Fruit fly (Drosophila melanogaster) whole organism, wandering third instar larva: ENCODE results near the gene PolD2.

Experiments
- Abd-B ChIP-seq: fragments of >200 bp; optimal IDR thresholded peaks from 2 replicates; lab custom pipeline; 2017; ENCODE audit warnings: missing biosample characterization, missing genetic modification characterization
- CG32264 ChIP-seq: fragments of 200-800 bp; sonication (Bioruptor generic); optimal IDR thresholded peaks from 2 replicates; lab custom pipeline; 2016; ENCODE audit warnings: missing biosample characterization, missing genetic modification characterization
- CG9705 ChIP-seq: fragments of 200-800 bp; sonication (Bioruptor generic); optimal IDR thresholded peaks from 2 replicates; lab custom pipeline; 2018; ENCODE audit warnings: missing biosample characterization, mild to moderate bottlenecking, missing genetic modification characterization
- CrebA ChIP-seq: fragments of 200-800 bp; sonication (Bioruptor generic); optimal IDR thresholded peaks from 2 replicates; lab custom pipeline; 2016; ENCODE audit warnings: missing biosample characterization, mild to moderate bottlenecking, missing genetic modification characterization, borderline replicate concordance
- Dfd ChIP-seq: fragments of >200 bp; optimal IDR thresholded peaks from 2 replicates; lab custom pipeline; 2017; ENCODE audit warnings: missing biosample characterization, missing genetic modification characterization
- Dif ChIP-seq: fragments of 200-275, 200-300 bp; sonication (Bioruptor generic); optimal IDR thresholded peaks from 2 replicates; lab custom pipeline; 2018; ENCODE audit warnings: missing biosample characterization, missing genetic modification characterization; ENCODE audit not compliant: partially characterized antibody
- GATAd ChIP-seq: sonication (Bioruptor generic); optimal IDR thresholded peaks from 2 replicates; lab custom pipeline; 2016; ENCODE audit warnings: missing biosample characterization, missing genetic modification characterization
- HLH106 ChIP-seq: fragments of 200-800 bp; optimal IDR thresholded peaks from 3 replicates; lab custom pipeline; 2019; ENCODE audit warnings: missing biosample characterization, mild to moderate bottlenecking, missing genetic modification characterization, moderate library complexity
- Hnf4 ChIP-seq: fragments of 200-800 bp; sonication (Bioruptor generic); optimal IDR thresholded peaks from 2 replicates; lab custom pipeline; 2016; ENCODE audit warnings: missing biosample characterization, mild to moderate bottlenecking, missing genetic modification characterization
- Hr78 ChIP-seq: fragments of >200 bp; optimal IDR thresholded peaks from 2 replicates; lab custom pipeline; 2017; ENCODE audit warnings: missing biosample characterization, missing genetic modification characterization
- Hr83 ChIP-seq: fragments of 200-300 bp; sonication (Bioruptor generic); optimal IDR thresholded peaks from 2 replicates; lab custom pipeline; 2016; ENCODE audit warnings: missing biosample characterization, mild to moderate bottlenecking, missing genetic modification characterization, moderate library complexity; ENCODE audit not compliant: poor library complexity, severe bottlenecking
- Jra ChIP-seq: sonication (Bioruptor generic); optimal IDR thresholded peaks from 2 replicates; lab custom pipeline; 2016; ENCODE audit warnings: missing biosample characterization, missing genetic modification characterization
- Mio ChIP-seq: sonication (Bioruptor generic); optimal IDR thresholded peaks from 2 replicates; lab custom pipeline; 2016; ENCODE audit warnings: missing biosample characterization, missing genetic modification characterization
- Myc ChIP-seq: fragments of >200 bp; optimal IDR thresholded peaks from 2 replicates; lab custom pipeline; 2017
- N ChIP-seq: fragments of >200 bp; optimal IDR thresholded peaks from 2 replicates; lab custom pipeline; 2018; ENCODE audit warnings: missing biosample characterization, missing external identifiers, missing genetic modification characterization
- OdsH ChIP-seq: fragments of 200-800 bp; sonication (Bioruptor generic); optimal IDR thresholded peaks from 2 replicates; lab custom pipeline; 2016; ENCODE audit warnings: missing biosample characterization, mild to moderate bottlenecking, missing genetic modification characterization
- Rel ChIP-seq, 2 experiments: fragments of 200-800 bp; sonication (Bioruptor generic) in 1 of 2; optimal IDR thresholded peaks; 2 replicates in 1 of 2; 3 replicates in 1 of 2; lab custom pipeline; 2016 to 2019; ENCODE audit warnings: mild to moderate bottlenecking in 2 of 2, missing biosample characterization in 2 of 2, missing genetic modification characterization in 2 of 2, moderate library complexity in 1 of 2
- Sp1 ChIP-seq: fragments of 200-800 bp; sonication (Bioruptor generic); optimal IDR thresholded peaks from 3 replicates; lab custom pipeline; 2019; ENCODE audit warnings: missing biosample characterization, mild to moderate bottlenecking, missing genetic modification characterization, moderate library complexity
- Vsx2 ChIP-seq: fragments of 200-300, 225-300 bp; sonication (Bioruptor generic); optimal IDR thresholded peaks from 2 replicates; lab custom pipeline; 2018; ENCODE audit warnings: missing biosample characterization, missing genetic modification characterization; ENCODE audit not compliant: partially characterized antibody
- br ChIP-seq: fragments of 200-800 bp; sonication (Bioruptor generic); optimal IDR thresholded peaks from 2 replicates; lab custom pipeline; 2016; ENCODE audit warnings: missing biosample characterization, missing genetic modification characterization
- brk ChIP-seq: fragments of 200-800 bp; sonication (Bioruptor generic); optimal IDR thresholded peaks from 2 replicates; lab custom pipeline; 2016; ENCODE audit warnings: missing biosample characterization, mild to moderate bottlenecking, missing genetic modification characterization
- dl ChIP-seq, 2 experiments: fragments of 175-275, 200-275 bp in 1 of 2; fragments of 200-275 bp in 1 of 2; sonication (Bioruptor generic); optimal IDR thresholded peaks; lab custom pipeline; 2018; ENCODE audit warnings: mild to moderate bottlenecking in 2 of 2, missing biosample characterization in 2 of 2, missing genetic modification characterization in 2 of 2, moderate library complexity in 2 of 2; ENCODE audit not compliant: partially characterized antibody in 2 of 2, insufficient read depth in 1 of 2
- dmrt93B ChIP-seq: fragments of 200-800 bp; sonication (Bioruptor generic); optimal IDR thresholded peaks from 2 replicates; lab custom pipeline; 2018; ENCODE audit warnings: missing biosample characterization, mild to moderate bottlenecking, missing genetic modification characterization
- dsf ChIP-seq: sonication (Bioruptor generic); optimal IDR thresholded peaks from 2 replicates; lab custom pipeline; 2016; ENCODE audit warnings: missing biosample characterization, missing genetic modification characterization, borderline replicate concordance
- ey ChIP-seq: fragments of 200-800 bp; sonication (Bioruptor generic); optimal IDR thresholded peaks from 2 replicates; lab custom pipeline; 2016; ENCODE audit warnings: missing biosample characterization, missing genetic modification characterization
- foxo ChIP-seq, 2 experiments: fragments of 200-800 bp; sonication (Bioruptor generic); optimal IDR thresholded peaks; 2 replicates in 1 of 2; 3 replicates in 1 of 2; lab custom pipeline; 2016 to 2017; ENCODE audit warnings: missing biosample characterization in 2 of 2, missing genetic modification characterization in 2 of 2
- fru ChIP-seq: fragments of 200-800 bp; sonication (Bioruptor generic); optimal IDR thresholded peaks from 3 replicates; lab custom pipeline; 2016; ENCODE audit warnings: missing biosample characterization, mild to moderate bottlenecking, missing genetic modification characterization
- h ChIP-seq: fragments of 200-800 bp; sonication (Bioruptor generic); optimal IDR thresholded peaks from 3 replicates; lab custom pipeline; 2016; ENCODE audit warnings: missing biosample characterization, mild to moderate bottlenecking, missing genetic modification characterization
- jim ChIP-seq: fragments of 175-275, 200-325 bp; sonication (Bioruptor generic); optimal IDR thresholded peaks from 2 replicates; lab custom pipeline; 2016; ENCODE audit warnings: missing biosample characterization, mild to moderate bottlenecking, missing genetic modification characterization
- lola ChIP-seq: fragments of >200 bp; optimal IDR thresholded peaks from 2 replicates; lab custom pipeline; 2017; ENCODE audit warnings: missing biosample characterization, missing genetic modification characterization
- pan ChIP-seq: fragments of >200 bp; optimal IDR thresholded peaks from 2 replicates; lab custom pipeline; 2017
- psq ChIP-seq: fragments of 200-800 bp; sonication (Bioruptor generic); optimal IDR thresholded peaks from 3 replicates; lab custom pipeline; 2017; ENCODE audit warnings: missing biosample characterization, mild to moderate bottlenecking, missing genetic modification characterization, moderate library complexity
- rgr ChIP-seq: fragments of 200-800 bp; sonication (Bioruptor generic); optimal IDR thresholded peaks from 3 replicates; lab custom pipeline; 2016; ENCODE audit warnings: missing biosample characterization, mild to moderate bottlenecking, missing genetic modification characterization
- sage ChIP-seq: fragments of 200-800 bp; sonication (Bioruptor generic); optimal IDR thresholded peaks from 2 replicates; lab custom pipeline; 2016; ENCODE audit warnings: missing biosample characterization, mild to moderate bottlenecking, missing genetic modification characterization
- sv ChIP-seq: fragments of 200-800 bp; sonication (Bioruptor generic); optimal IDR thresholded peaks from 3 replicates; lab custom pipeline; 2016; ENCODE audit warnings: missing biosample characterization, missing genetic modification characterization
- tai ChIP-seq: sonication (Bioruptor generic); optimal IDR thresholded peaks from 2 replicates; lab custom pipeline; 2016; ENCODE audit warnings: missing biosample characterization, missing genetic modification characterization
- usp ChIP-seq: fragments of >200 bp; optimal IDR thresholded peaks from 2 replicates; lab custom pipeline; 2017; ENCODE audit warnings: missing biosample characterization, missing genetic modification characterization
- woc ChIP-seq: sonication (Bioruptor generic); optimal IDR thresholded peaks from 2 replicates; lab custom pipeline; 2016; ENCODE audit warnings: missing biosample characterization, mild to moderate bottlenecking, missing genetic modification characterization

PolD2 gene

DNA sequence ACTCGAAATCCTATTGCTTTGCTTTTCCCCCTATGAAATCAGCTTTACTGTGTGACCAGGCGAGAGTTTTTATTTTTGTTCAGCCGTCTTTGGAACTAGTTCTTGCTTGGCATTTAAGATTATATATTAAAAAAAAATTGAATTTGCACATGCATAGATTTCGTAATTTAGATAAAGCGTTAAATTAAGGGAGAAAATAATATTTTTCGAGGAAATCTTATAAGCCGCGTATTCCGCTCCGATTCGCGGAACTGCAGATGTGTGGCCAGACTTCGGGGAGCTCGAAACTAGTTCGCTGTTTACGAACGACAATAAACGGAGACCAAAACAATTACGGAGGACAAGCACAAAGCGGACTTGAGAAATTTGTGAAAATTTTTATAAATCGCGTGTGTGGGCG lies 27.4 kb downstream of the PolD2 start, which contains the start of the genes JTBR and CG42676:
Gene JTBR (minus strand): TSS at position 55 of the 400 bp plus-strand sequence.
Gene CG42676 (plus strand): TSS at position 306 of the 400 bp plus-strand sequence.
- TF ChIP-seq jim, result no peak
- peak; percentile 6 for TF ChIP-seq HLH106 (tag; lab: Kevin White, UChicago)
- no peak for TF ChIP-seq Sp1 (GFP tag; lab: Kevin White, UChicago)
- no peak for TF ChIP-seq Rel (GFP tag; optimal IDR thresholded peaks at IDR 0.05; lab: Kevin White, UChicago)
- peak; percentile 64 for TF ChIP-seq Rel (tag; optimal IDR thresholded peaks at IDR 0.05; lab: Kevin White, UChicago)
- peak; percentile 99 for TF ChIP-seq psq (GFP tag; lab: Kevin White, UChicago)
- no peak for TF ChIP-seq br (GFP tag; lab: Kevin White, UChicago)
- no peak for TF ChIP-seq Dif (GFP tag; lab: Kevin White, UChicago)

DNA sequence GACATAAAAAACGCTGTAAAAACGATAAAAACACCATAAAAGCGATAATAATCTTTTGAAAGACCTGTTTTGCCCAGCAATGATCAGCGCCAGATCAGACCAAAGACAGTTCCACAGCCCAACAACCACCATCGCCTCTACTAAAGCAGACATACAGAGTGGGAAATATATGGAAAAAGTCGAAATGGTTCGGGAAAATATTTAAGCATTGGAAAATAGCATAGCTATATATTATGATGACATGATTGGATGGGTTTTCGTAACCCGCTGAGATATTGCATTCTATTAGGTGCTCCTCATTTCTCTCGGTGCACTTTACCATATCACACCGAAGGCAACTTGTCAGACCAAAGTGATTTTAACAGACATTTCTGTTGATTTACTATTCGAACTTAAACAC lies 33.2 kb downstream of the PolD2 start:
- TF ChIP-seq N (no peak), Dif (GFP tag; lab: Kevin White, UChicago) (no peak), foxo (GFP tag; optimal IDR thresholded peaks at IDR 0.05; lab: Kevin White, UChicago) (peak in 1 of 2 experiments; percentile 71), Vsx2 (GFP tag; lab: Kevin White, UChicago) (no peak), Myc (lab: Kevin White, UChicago) (no peak), OdsH (peak; percentile 43), Hr78 (GFP tag; lab: Kevin White, UChicago) (no peak), CG9705 (GFP tag; lab: Kevin White, UChicago) (no peak), Dfd (GFP tag; lab: Kevin White, UChicago) (no peak), fru (GFP tag; lab: Kevin White, UChicago) (no peak), rgr (peak; percentile 70), Mio (GFP tag; lab: Kevin White, UChicago) (no peak), psq (GFP tag; lab: Kevin White, UChicago) (peak; percentile 34), Jra (no peak), dsf (no peak), jim (no peak), pan (lab: Kevin White, UChicago) (no peak), sv (GFP tag; lab: Kevin White, UChicago) (peak; percentile 90), Rel (GFP tag; optimal IDR thresholded peaks at IDR 0.05; lab: Kevin White, UChicago) (no peak), Rel (tag; optimal IDR thresholded peaks at IDR 0.05; lab: Kevin White, UChicago) (no peak), Sp1 (GFP tag; lab: Kevin White, UChicago) (peak; percentile 34), usp (no peak), dmrt93B (no peak), CrebA (GFP tag; lab: Kevin White, UChicago) (no peak), sage (no peak), Hnf4 (no peak), lola (no peak), h (GFP tag; lab: Kevin White, UChicago) (peak; percentile 77), br (GFP tag; lab: Kevin White, UChicago) (peak; percentile 71), ey (peak; percentile 52), brk (GFP tag; lab: Kevin White, UChicago) (no peak), GATAd (no peak), CG32264 (GFP tag; lab: Kevin White, UChicago) (no peak), dl (GFP tag; optimal IDR thresholded peaks at IDR 0.05; lab: Kevin White, UChicago; ENCODE audit: insufficient read depth in 1 of 2, partially characterized antibody in 2 of 2) (no peak), Hr83 (no peak), tai (GFP tag; lab: Kevin White, UChicago) (no peak), Abd-B (no peak), woc (GFP tag; lab: Kevin White, UChicago) (peak; percentile 34), HLH106 (tag; lab: Kevin White, UChicago) (peak; percentile 52)

DNA sequence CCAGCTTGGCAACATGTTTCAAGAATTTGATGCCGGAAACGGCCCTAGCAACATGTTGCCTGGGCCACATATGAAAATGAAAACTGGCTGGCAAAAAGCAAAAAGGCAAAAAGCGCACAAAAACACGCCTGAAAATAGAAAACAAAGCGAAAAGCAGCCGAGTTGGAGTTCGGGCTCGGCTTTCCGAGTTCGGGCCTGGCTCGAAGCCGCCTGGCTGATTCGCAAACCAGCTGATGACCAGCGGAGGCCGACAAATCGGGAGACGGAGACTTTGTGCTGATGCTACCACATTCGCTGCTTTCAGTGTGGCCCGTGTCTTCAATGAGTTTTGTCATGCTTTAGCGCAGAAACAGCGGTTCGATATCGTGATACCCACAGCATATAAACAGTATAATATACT lies 34.9 kb downstream of the PolD2 start, which contains the start of gene GV1:
Gene GV1 (plus strand): TSS at position 301 of the 400 bp plus-strand sequence.
- TF ChIP-seq h (GFP tag; lab: Kevin White, UChicago) (peak; percentile 40), usp (no peak), Jra (no peak), CrebA (GFP tag; lab: Kevin White, UChicago) (no peak), sage (peak; percentile 20), br (GFP tag; lab: Kevin White, UChicago) (no peak), GATAd (no peak), Sp1 (GFP tag; lab: Kevin White, UChicago) (peak; percentile 33), pan (lab: Kevin White, UChicago) (no peak)
